Worm (Caenorhabditis elegans) whole organism, midembryonic: ENCODE results near the gene K10D11.7.

ENCODE experiments used
- T22C8.4 ChIP-seq: fragments of 200-800 bp; sonication (Bioruptor generic); IDR thresholded peaks from 2 replicates; pipeline ENCODE4 v1.3.6; 2022; ENCODE audit warnings: missing genetic modification characterization, missing compliant biosample characterization
- cog-1 ChIP-seq: sonication (generic microtip); optimal IDR thresholded peaks from 2 replicates; lab custom pipeline; 2016; ENCODE audit warnings: missing genetic modification characterization, missing compliant biosample characterization
- flt-1 ChIP-seq: fragments of 200-800 bp; sonication (Bioruptor generic); IDR thresholded peaks from 2 replicates; pipeline ENCODE4 v1.3.6; 2022; ENCODE audit warnings: missing genetic modification characterization, missing compliant biosample characterization
- klf-2 ChIP-seq: fragments of 200-800 bp; sonication (Bioruptor generic); conservative IDR thresholded peaks from 2 replicates; pipeline ENCODE4 v1.3.6; 2022; ENCODE audit warnings: missing genetic modification reagents, missing genetic modification characterization, missing compliant biosample characterization
- med-1 ChIP-seq: sonication (generic microtip); optimal IDR thresholded peaks from 2 replicates; lab custom pipeline; 2017; ENCODE audit warnings: missing genetic modification characterization, mild to moderate bottlenecking, missing compliant biosample characterization, antibody characterized with exemption, missing genetic modification reagents; ENCODE audit not compliant: insufficient read depth
- ref-1 ChIP-seq: fragments of 200-800 bp; sonication (Bioruptor generic); conservative IDR thresholded peaks from 2 replicates; pipeline ENCODE4 v1.3.6; 2022; ENCODE audit warnings: missing genetic modification reagents, missing genetic modification characterization, missing compliant biosample characterization
- tab-1 ChIP-seq: fragments of 200-800 bp; sonication (Bioruptor generic); IDR thresholded peaks from 2 replicates; pipeline ENCODE4 v1.3.6; 2022; ENCODE audit warnings: missing genetic modification characterization, missing compliant biosample characterization
- ztf-23 ChIP-seq: fragments of 200-800 bp; sonication (Bioruptor generic); IDR thresholded peaks from 2 replicates; pipeline ENCODE4 v1.3.6; 2022; ENCODE audit warnings: missing genetic modification reagents, missing genetic modification characterization, missing compliant biosample characterization
- ztf-29 ChIP-seq: fragments of 200-800 bp; sonication (Bioruptor generic); IDR thresholded peaks from 2 replicates; pipeline ENCODE4 v1.3.6; 2022; ENCODE audit warnings: missing genetic modification reagents, missing genetic modification characterization, missing compliant biosample characterization

K10D11.7 gene

DNA sequence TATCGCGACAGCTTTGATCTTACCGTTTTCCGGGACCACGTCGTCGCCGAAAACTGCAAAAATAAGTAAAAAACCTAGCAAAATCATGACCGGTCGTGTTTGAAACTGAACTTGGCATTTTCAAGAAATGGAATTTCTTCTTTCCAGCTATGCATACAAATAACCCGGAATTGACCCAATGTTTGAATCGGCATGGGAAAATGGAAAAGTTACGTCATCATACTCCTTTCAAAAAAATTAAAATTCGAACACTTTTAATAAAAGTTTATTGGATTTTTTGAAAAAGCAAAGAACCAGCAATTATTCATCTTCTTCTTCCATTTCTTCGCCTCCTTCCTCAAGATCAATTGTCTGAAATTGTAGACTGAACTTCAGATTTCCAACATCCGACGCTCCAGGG is 1.4 kb downstream of the K10D11.7 start, which contains the start of gene K10D11.4:
TSS of gene K10D11.4 (minus strand) at position 101 of the 400 bp plus-strand sequence.
- TF ChIP-seq tab-1 (GFP tag; lab: Robert Waterston, UW), result no peak
- TF ChIP-seq ztf-29, result no peak
- TF ChIP-seq cog-1 (tag; lab: Kevin White, UChicago), result no peak
- no peak for TF ChIP-seq T22C8.4 (GFP tag; lab: Robert Waterston, UW)
- TF ChIP-seq klf-2 (GFP tag; lab: Robert Waterston, UW), result no peak

DNA sequence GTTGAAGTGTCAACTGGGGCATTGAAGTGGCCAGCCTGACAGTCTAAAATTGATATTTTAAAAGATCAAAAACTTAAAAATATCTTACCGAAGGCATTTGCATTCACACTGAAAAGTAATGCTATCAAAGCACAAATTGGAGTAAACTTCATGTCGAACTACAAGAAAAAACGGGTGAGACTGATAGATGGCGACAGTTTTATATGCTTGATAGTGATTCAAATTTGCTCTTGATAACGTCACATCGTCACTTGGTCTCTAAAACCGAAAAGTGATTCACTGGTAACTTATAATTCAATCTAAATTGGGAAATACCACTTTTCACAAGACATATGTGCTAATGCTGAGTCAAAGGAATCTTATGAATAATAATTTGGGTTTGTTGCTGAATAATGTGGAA is 4.2 kb downstream of the K10D11.7 start, which contains the start of gene K10D11.5:
TSS of gene K10D11.5 (minus strand) at position 215 of the 400 bp plus-strand sequence.
- TF ChIP-seq med-1 (GFP tag; lab: Kevin White, UChicago) (no peak), cog-1 (tag; lab: Kevin White, UChicago) (no peak), T22C8.4 (GFP tag; lab: Robert Waterston, UW) (no peak)

DNA sequence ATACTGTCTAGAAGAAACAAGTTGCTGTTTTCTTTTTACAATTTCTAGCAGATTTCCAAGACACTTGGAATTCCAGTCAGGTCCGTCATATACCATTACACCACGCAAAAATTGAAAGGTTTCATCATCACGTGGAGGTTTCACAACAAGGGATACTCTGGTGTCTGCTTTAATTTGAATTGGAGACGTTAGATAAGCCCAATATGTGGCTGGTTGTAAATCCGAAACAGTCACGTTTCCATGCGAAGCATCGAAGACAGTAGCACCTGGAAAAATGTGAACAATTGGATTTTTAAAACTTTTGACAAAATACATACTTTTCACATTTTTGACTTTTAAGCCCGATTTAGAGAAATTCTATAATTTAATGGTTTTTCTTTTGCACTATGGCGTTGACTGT is 5.1 kb downstream of the K10D11.7 start:
- no peak for TF ChIP-seq ztf-23 (GFP tag; lab: Robert Waterston, UW)
- TF ChIP-seq flt-1 (GFP tag; lab: Robert Waterston, UW), result no peak
- TF ChIP-seq med-1 (GFP tag; lab: Kevin White, UChicago), result no peak
- no peak for TF ChIP-seq cog-1 (tag; lab: Kevin White, UChicago)
- no peak for TF ChIP-seq klf-2 (GFP tag; lab: Robert Waterston, UW)
- TF ChIP-seq tab-1 (GFP tag; lab: Robert Waterston, UW), result no peak
- no peak for TF ChIP-seq ztf-29
- TF ChIP-seq ref-1 (GFP tag; lab: Robert Waterston, UW), result no peak
- TF ChIP-seq T22C8.4 (GFP tag; lab: Robert Waterston, UW), result no peak

DNA sequence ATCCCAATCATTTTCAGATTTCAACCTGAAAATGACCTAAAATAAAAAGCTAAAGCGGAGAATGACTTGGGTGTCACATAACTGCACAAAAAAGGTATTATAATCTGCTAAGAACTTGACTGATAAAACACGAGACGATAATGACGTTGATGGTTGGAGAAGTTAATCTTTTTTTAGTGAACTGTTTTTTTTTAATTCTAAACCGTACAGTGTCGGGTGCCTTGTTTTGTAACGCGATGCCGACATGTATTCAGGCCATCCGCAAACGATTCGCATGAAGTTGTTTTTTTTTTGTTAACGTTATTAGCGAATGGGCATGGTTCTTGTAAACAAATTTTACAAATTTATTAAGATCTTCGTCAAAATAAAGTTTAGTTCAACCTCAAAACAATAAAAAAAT is 6.4 kb downstream of the K10D11.7 start, which contains the start of gene K10D11.6:
TSS of gene K10D11.6 (minus strand) at position 101 of the 400 bp plus-strand sequence.
- TF ChIP-seq T22C8.4 (GFP tag; lab: Robert Waterston, UW) (no peak), ztf-23 (GFP tag; lab: Robert Waterston, UW) (no peak), cog-1 (tag; lab: Kevin White, UChicago) (no peak), med-1 (GFP tag; lab: Kevin White, UChicago) (no peak), ztf-29 (no peak), tab-1 (GFP tag; lab: Robert Waterston, UW) (no peak), flt-1 (GFP tag; lab: Robert Waterston, UW) (no peak), klf-2 (GFP tag; lab: Robert Waterston, UW) (no peak), ref-1 (GFP tag; lab: Robert Waterston, UW) (no peak)

DNA sequence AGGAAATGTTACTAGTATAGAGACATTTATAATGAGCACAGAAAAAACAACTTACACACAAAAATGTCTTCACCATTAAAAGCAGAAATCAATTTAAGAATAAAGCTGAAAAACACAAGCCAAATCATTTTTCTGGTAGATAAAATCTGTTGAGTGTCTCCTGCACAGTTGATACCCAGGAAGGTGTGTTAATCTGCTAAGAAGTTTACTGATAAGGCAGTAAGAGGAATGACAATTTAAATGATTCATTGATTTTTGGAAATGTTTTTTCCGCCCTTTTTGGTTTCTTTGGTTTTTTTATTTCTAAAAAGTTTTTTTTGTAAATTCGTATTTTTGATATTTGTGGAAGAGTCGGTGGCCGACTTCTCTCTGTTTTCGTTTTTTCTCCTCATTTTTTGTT is 9.8 kb downstream of the K10D11.7 start, which contains the start of gene K10D11.3:
TSS of gene K10D11.3 (minus strand) at position 174 of the 400 bp plus-strand sequence.
- no peak for TF ChIP-seq ztf-29
- TF ChIP-seq tab-1 (GFP tag; lab: Robert Waterston, UW), result no peak
- no peak for TF ChIP-seq med-1 (GFP tag; lab: Kevin White, UChicago)
- no peak for TF ChIP-seq T22C8.4 (GFP tag; lab: Robert Waterston, UW)
- no peak for TF ChIP-seq flt-1 (GFP tag; lab: Robert Waterston, UW)
- no peak for TF ChIP-seq ztf-23 (GFP tag; lab: Robert Waterston, UW)
- no peak for TF ChIP-seq cog-1 (tag; lab: Kevin White, UChicago)
- no peak for TF ChIP-seq klf-2 (GFP tag; lab: Robert Waterston, UW)
- TF ChIP-seq ref-1 (GFP tag; lab: Robert Waterston, UW), result no peak

DNA sequence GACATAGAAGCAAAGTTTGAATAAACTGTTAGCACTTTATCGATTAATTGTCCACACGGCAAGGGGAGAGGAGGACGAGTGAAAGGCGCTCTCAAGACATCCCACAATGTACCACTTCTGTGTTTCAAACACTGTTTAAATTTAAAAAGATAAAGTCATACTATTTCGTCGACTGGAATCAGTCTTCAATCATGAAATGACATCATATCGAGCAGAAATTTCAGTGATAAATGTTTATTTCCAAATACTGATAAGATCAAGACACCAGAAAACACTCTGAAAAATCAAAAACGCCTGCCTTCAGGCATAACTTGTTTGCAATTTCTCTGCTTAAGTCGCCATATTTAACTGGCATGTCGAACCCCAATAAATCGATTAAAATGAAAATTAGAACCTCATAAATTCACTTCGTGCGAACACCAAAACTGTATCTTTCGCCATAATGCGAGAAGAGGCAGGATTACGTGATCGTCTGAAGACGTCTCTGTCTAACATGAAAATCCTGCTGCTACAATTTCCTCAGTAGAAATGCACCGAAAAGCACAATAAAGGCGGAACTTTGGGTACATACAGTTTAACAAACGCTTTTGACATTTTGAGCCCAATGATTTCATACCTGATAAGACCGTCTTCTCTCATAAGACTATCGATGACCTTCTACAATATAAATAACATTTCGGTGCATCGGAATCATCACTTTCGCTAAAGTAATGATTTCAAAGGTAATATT is 17.3 kb downstream of the K10D11.7 start, which contains the start of gene K10D11.2:
TSS of gene K10D11.2 (plus strand) at position 680 of the 730 bp plus-strand sequence.
- TF ChIP-seq T22C8.4 (GFP tag; lab: Robert Waterston, UW), result no peak
- TF ChIP-seq klf-2 (GFP tag; lab: Robert Waterston, UW), result no peak
- TF ChIP-seq ztf-23 (GFP tag; lab: Robert Waterston, UW), result no peak
- TF ChIP-seq ztf-29, result no peak
- no peak for TF ChIP-seq med-1 (GFP tag; lab: Kevin White, UChicago)
- no peak for TF ChIP-seq tab-1 (GFP tag; lab: Robert Waterston, UW)
- TF ChIP-seq flt-1 (GFP tag; lab: Robert Waterston, UW), result no peak
- TF ChIP-seq ref-1 (GFP tag; lab: Robert Waterston, UW), result no peak
- TF ChIP-seq cog-1 (tag; lab: Kevin White, UChicago), result no peak

DNA sequence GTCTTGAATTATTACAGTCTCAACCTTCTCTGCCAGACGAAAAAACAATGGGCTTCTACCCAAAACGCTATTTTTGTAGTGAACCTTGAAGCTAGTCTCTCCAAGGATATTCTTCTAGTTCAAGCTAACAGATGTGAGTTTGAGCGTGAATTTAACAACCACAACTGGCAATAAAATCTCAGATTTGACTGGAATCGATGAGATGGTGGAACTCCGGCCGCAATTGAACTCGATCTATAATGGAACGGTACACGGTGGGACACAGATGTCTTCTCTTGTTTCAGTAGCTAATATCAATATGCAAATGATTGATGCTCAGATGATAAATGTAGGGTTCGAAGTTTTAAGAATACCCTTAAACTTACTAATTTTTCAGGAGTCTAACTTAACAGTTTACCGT is 18.1 kb downstream of the K10D11.7 start:
- TF ChIP-seq ztf-23 (GFP tag; lab: Robert Waterston, UW) (no peak), T22C8.4 (GFP tag; lab: Robert Waterston, UW) (no peak), med-1 (GFP tag; lab: Kevin White, UChicago) (no peak), cog-1 (tag; lab: Kevin White, UChicago) (no peak), ztf-29 (no peak), ref-1 (GFP tag; lab: Robert Waterston, UW) (no peak), klf-2 (GFP tag; lab: Robert Waterston, UW) (no peak), flt-1 (GFP tag; lab: Robert Waterston, UW) (no peak), tab-1 (GFP tag; lab: Robert Waterston, UW) (no peak)

DNA sequence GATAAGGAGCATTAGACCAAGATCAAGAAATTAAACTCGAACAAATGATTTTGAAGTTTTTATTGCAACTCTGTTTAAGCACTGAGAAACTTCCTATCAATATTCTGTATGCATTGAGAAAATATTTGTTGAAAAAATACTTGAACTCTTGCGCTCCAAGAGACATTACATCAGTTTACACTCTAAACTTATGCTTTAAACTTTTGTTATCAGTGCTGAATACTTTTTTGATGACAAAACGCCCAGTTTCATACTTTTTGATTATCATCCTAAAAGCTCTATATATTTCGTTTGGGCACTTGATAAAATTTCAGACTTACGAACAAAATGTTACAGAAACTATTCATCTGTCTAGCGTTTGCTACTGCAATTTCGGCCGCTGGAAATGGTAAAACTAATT is 19.8 kb downstream of the K10D11.7 start, which contains the start of gene dod-17:
TSS of gene dod-17 (plus strand) at position 323 of the 400 bp plus-strand sequence.
- TF ChIP-seq klf-2 (GFP tag; lab: Robert Waterston, UW) (no peak), ztf-23 (GFP tag; lab: Robert Waterston, UW) (no peak), ref-1 (GFP tag; lab: Robert Waterston, UW) (no peak), ztf-29 (no peak), med-1 (GFP tag; lab: Kevin White, UChicago) (no peak), T22C8.4 (GFP tag; lab: Robert Waterston, UW) (no peak), tab-1 (GFP tag; lab: Robert Waterston, UW) (no peak), flt-1 (GFP tag; lab: Robert Waterston, UW) (no peak), cog-1 (tag; lab: Kevin White, UChicago) (no peak)
